Worm (Caenorhabditis elegans) whole organism, L4 larva: ENCODE data around the gene acr-21.

Experiments
- F49E8.2 ChIP-seq: sonication (generic microtip); optimal IDR thresholded peaks from 2 replicates; lab custom pipeline; 2016; ENCODE audit warnings: missing compliant biosample characterization, mild to moderate bottlenecking, missing genetic modification characterization, borderline replicate concordance
- ceh-28 ChIP-seq: fragments of 150-350 bp; optimal IDR thresholded peaks from 2 replicates; lab custom pipeline; 2014; ENCODE audit warnings: missing biosample characterization, missing genetic modification reagents, missing genetic modification characterization
- ctbp-1 ChIP-seq: fragments of 200-800 bp; sonication (Bioruptor generic); IDR thresholded peaks from 2 replicates; pipeline ENCODE4 v1.3.6; 2022; ENCODE audit warnings: missing genetic modification reagents, missing genetic modification characterization, missing compliant biosample characterization
- jun-1 ChIP-seq: fragments of 150-350 bp; optimal IDR thresholded peaks from 2 replicates; lab custom pipeline; 2014; ENCODE audit warnings: missing biosample characterization, missing genetic modification reagents, missing genetic modification characterization
- lin-39 ChIP-seq: fragments of 150-350 bp; optimal IDR thresholded peaks from 2 replicates; lab custom pipeline; 2014; ENCODE audit warnings: missing biosample characterization, missing genetic modification reagents, missing genetic modification characterization
- mxl-2 ChIP-seq: fragments of 200-800 bp; sonication (Bioruptor generic); conservative IDR thresholded peaks from 2 replicates; pipeline ENCODE4 v1.3.6; 2022; ENCODE audit warnings: missing genetic modification reagents, missing genetic modification characterization, missing compliant biosample characterization
- nhr-77 ChIP-seq: fragments of 150-350 bp; optimal IDR thresholded peaks from 2 replicates; lab custom pipeline; 2014; ENCODE audit warnings: missing biosample characterization, missing genetic modification characterization
- sdz-12 ChIP-seq: fragments of 200-800 bp; sonication (Bioruptor generic); optimal IDR thresholded peaks from 2 replicates; lab custom pipeline; 2018; ENCODE audit warnings: mild to moderate bottlenecking, missing genetic modification characterization, missing compliant biosample characterization
- unc-130 ChIP-seq: sonication (generic microtip); optimal IDR thresholded peaks from 2 replicates; lab custom pipeline; 2016; ENCODE audit warnings: missing genetic modification reagents, missing genetic modification characterization, missing compliant biosample characterization
- unc-62 ChIP-seq, 3 experiments: fragments of 150-350 bp in 1 of 3; sonication (generic microtip); optimal IDR thresholded peaks in 2 of 3; peaks in 1 of 3; 1 replicate in 1 of 3; 2 replicates in 2 of 3; lab custom pipeline; 2014 to 2017; ENCODE audit warnings: missing biosample characterization in 3 of 3, missing genetic modification characterization in 3 of 3, missing genetic modification reagents in 3 of 3, missing genotype in 1 of 3
- zfp-3 ChIP-seq: fragments of 200-800 bp; sonication (Bioruptor generic); conservative IDR thresholded peaks from 2 replicates; pipeline ENCODE4 v1.3.6; 2022; ENCODE audit warnings: missing genetic modification reagents, missing genetic modification characterization, missing compliant biosample characterization

DNA sequence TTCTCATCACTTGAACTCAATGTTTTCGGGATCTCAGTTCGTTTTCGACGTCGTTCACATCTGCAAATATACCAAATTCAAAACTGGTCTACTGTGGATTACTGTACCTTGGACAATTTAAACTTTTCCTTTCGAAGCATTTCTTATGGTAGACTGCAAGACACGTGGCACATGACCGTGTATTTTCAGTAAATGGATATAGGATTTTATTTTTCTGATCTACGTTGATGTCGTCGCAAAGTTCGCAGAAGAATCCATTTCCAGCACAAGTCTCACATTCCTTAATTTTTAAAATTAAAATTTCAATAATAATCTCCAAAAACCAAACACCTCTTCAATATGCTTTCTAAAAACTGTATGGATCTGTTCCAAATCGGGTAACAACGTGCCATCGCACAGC lies 7.8 kb downstream of the acr-21 start:
- TF ChIP-seq unc-62 (GFP tag; optimal IDR thresholded peaks at IDR 0.05 in 1 of 2; lab: Kevin White, UChicago) (peak in 1 of 2 experiments; percentile 92), unc-62 (tag; optimal IDR thresholded peaks at IDR 0.05; lab: Kevin White, UChicago) (no peak), mxl-2 (GFP tag; lab: Robert Waterston, UW) (no peak), unc-130 (GFP tag; lab: Kevin White, UChicago) (no peak), ctbp-1 (GFP tag; lab: Robert Waterston, UW) (no peak), jun-1 (no peak), ceh-28 (tag; lab: Kevin White, UChicago) (no peak), lin-39 (tag; lab: Kevin White, UChicago) (no peak), zfp-3 (GFP tag; lab: Robert Waterston, UW) (no peak), nhr-77 (tag; lab: Kevin White, UChicago) (no peak), sdz-12 (GFP tag; lab: Kevin White, UChicago) (no peak), F49E8.2 (tag; lab: Kevin White, UChicago) (no peak)
